Worm (Caenorhabditis elegans) whole organism, midembryonic: ENCODE measurements around the gene srt-34.

ENCODE experiments used
- cog-1 ChIP-seq: sonication (generic microtip); optimal IDR thresholded peaks from 2 replicates; lab custom pipeline; 2016; ENCODE audit warnings: missing genetic modification characterization, missing compliant biosample characterization
- klf-2 ChIP-seq: fragments of 200-800 bp; sonication (Bioruptor generic); conservative IDR thresholded peaks from 2 replicates; pipeline ENCODE4 v1.3.6; 2022; ENCODE audit warnings: missing genetic modification reagents, missing genetic modification characterization, missing compliant biosample characterization

DNA sequence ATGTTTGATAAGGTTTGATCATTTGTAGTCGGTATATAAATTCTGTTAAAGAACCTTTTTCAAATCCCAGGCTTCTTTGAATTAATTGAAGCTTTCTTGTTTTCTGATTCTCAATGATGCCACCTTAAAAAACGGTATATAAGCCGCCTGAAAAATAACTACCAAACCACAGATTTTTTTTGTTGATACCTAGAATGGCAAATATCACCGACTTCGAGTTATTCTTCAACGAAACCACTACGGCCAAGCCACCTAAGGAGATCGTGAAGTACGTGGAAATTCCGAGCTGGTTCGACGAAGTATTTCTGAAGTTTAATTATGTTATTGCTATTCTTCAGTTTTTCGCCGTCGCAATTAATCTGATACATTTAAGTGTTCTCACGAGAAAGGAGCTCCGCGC lies 12.8 kb upstream of the srt-34 start, which contains the start of gene srw-2:
- TF ChIP-seq klf-2 (GFP tag; lab: Robert Waterston, UW): no peak
- no peak for TF ChIP-seq cog-1 (tag; lab: Kevin White, UChicago)
